Worm (Caenorhabditis elegans) whole organism, midembryonic: Measurements from ENCODE around the gene cogc-6.

Experiments used
- T22C8.4 ChIP-seq: fragments of 200-800 bp; sonication (Bioruptor generic); IDR thresholded peaks from 2 replicates; pipeline ENCODE4 v1.3.6; 2022; ENCODE audit warnings: missing genetic modification characterization, missing compliant biosample characterization
- cog-1 ChIP-seq: sonication (generic microtip); optimal IDR thresholded peaks from 2 replicates; lab custom pipeline; 2016; ENCODE audit warnings: missing genetic modification characterization, missing compliant biosample characterization
- klf-2 ChIP-seq: fragments of 200-800 bp; sonication (Bioruptor generic); conservative IDR thresholded peaks from 2 replicates; pipeline ENCODE4 v1.3.6; 2022; ENCODE audit warnings: missing genetic modification reagents, missing genetic modification characterization, missing compliant biosample characterization
- ref-1 ChIP-seq: fragments of 200-800 bp; sonication (Bioruptor generic); conservative IDR thresholded peaks from 2 replicates; pipeline ENCODE4 v1.3.6; 2022; ENCODE audit warnings: missing genetic modification reagents, missing genetic modification characterization, missing compliant biosample characterization
- tab-1 ChIP-seq: fragments of 200-800 bp; sonication (Bioruptor generic); IDR thresholded peaks from 2 replicates; pipeline ENCODE4 v1.3.6; 2022; ENCODE audit warnings: missing genetic modification characterization, missing compliant biosample characterization
- ztf-23 ChIP-seq: fragments of 200-800 bp; sonication (Bioruptor generic); IDR thresholded peaks from 2 replicates; pipeline ENCODE4 v1.3.6; 2022; ENCODE audit warnings: missing genetic modification reagents, missing genetic modification characterization, missing compliant biosample characterization
- ztf-29 ChIP-seq: fragments of 200-800 bp; sonication (Bioruptor generic); IDR thresholded peaks from 2 replicates; pipeline ENCODE4 v1.3.6; 2022; ENCODE audit warnings: missing genetic modification reagents, missing genetic modification characterization, missing compliant biosample characterization

- TF ChIP-seq T22C8.4 (GFP tag; lab: Robert Waterston, UW) (no peak), ztf-29 (no peak), ref-1 (GFP tag; lab: Robert Waterston, UW) (no peak), ztf-23 (GFP tag; lab: Robert Waterston, UW) (no peak), tab-1 (no peak), klf-2 (no peak), cog-1 (tag; lab: Kevin White, UChicago) (no peak)
These were observed 2.3 kb upstream of the cogc-6 start for ce11 chrV:8223417-8223816.
